Worm (Caenorhabditis elegans) whole organism, young adult: ENCODE data around the gene T21E8.7.

Source experiments
- B0019.2 ChIP-seq: fragments of 200-800 bp; sonication (Bioruptor generic); conservative IDR thresholded peaks from 2 replicates; pipeline ENCODE4 v1.3.6; 2022; ENCODE audit warnings: missing genetic modification reagents, missing genetic modification characterization, missing compliant biosample characterization
- F22D6.2 ChIP-seq: sonication (generic microtip); optimal IDR thresholded peaks from 2 replicates; lab custom pipeline; 2016; ENCODE audit warnings: mild to moderate bottlenecking, missing genetic modification characterization, missing compliant biosample characterization
- F39B2.1 ChIP-seq: fragments of 200-800 bp; sonication (Bioruptor generic); IDR thresholded peaks from 2 replicates; pipeline ENCODE4 v1.3.6; 2022; ENCODE audit warnings: missing genetic modification reagents, missing genetic modification characterization, missing compliant biosample characterization
- F49E8.2 ChIP-seq: sonication (generic microtip); optimal IDR thresholded peaks from 3 replicates; lab custom pipeline; 2017; ENCODE audit warnings: missing genetic modification characterization, mild to moderate bottlenecking, missing compliant biosample characterization, antibody characterized with exemption, moderate library complexity; ENCODE audit not compliant: insufficient read depth
- F52B5.7 ChIP-seq: sonication (generic microtip); optimal IDR thresholded peaks from 2 replicates; lab custom pipeline; 2016; ENCODE audit warnings: mild to moderate bottlenecking, missing genetic modification characterization, missing compliant biosample characterization
- F57C9.4 ChIP-seq: sonication (generic microtip); optimal IDR thresholded peaks from 2 replicates; lab custom pipeline; 2017; ENCODE audit warnings: mild to moderate bottlenecking, missing genetic modification characterization, missing compliant biosample characterization
- K11D2.4 ChIP-seq: fragments of 200-800 bp; sonication (Bioruptor generic); IDR thresholded peaks from 2 replicates; pipeline ENCODE4 v1.3.6; 2022; ENCODE audit warnings: missing genetic modification reagents, missing genetic modification characterization, missing compliant biosample characterization
- T26A5.8 ChIP-seq: sonication (generic microtip); optimal IDR thresholded peaks from 2 replicates; lab custom pipeline; 2016; ENCODE audit warnings: missing genetic modification characterization, missing compliant biosample characterization
- Y95B8A.8 ChIP-seq: fragments of 200-800 bp; sonication (Bioruptor generic); IDR thresholded peaks from 2 replicates; pipeline ENCODE4 v1.3.6; 2022; ENCODE audit warnings: missing genetic modification reagents, missing genetic modification characterization, missing compliant biosample characterization
- ZK185.1 ChIP-seq: sonication (generic microtip); optimal IDR thresholded peaks from 2 replicates; lab custom pipeline; 2016; ENCODE audit warnings: mild to moderate bottlenecking, missing genetic modification characterization, missing compliant biosample characterization; ENCODE audit not compliant: poor library complexity, severe bottlenecking
- ama-1 ChIP-seq, 3 experiments: fragments of 150-350 bp in 1 of 3; sonication (generic microtip) in 2 of 3; optimal IDR thresholded peaks; 2 replicates each; lab custom pipeline; 2014 to 2018; ENCODE audit warnings: missing biosample characterization in 2 of 3, missing genetic modification characterization in 2 of 3, missing genetic modification reagents in 2 of 3
- atf-7 ChIP-seq: sonication (generic microtip); optimal IDR thresholded peaks from 2 replicates; lab custom pipeline; 2017; ENCODE audit warnings: mild to moderate bottlenecking, missing genetic modification characterization, missing compliant biosample characterization
- attf-3 ChIP-seq: fragments of 200-800 bp; sonication (Bioruptor generic); conservative IDR thresholded peaks from 2 replicates; pipeline ENCODE4 v1.3.6; 2022; ENCODE audit warnings: missing genetic modification reagents, missing genetic modification characterization, missing compliant biosample characterization
- attf-6 ChIP-seq: fragments of 200-800 bp; sonication (Bioruptor generic); IDR thresholded peaks from 2 replicates; pipeline ENCODE4 v1.3.6; 2022; ENCODE audit warnings: missing genetic modification reagents, missing genetic modification characterization, missing compliant biosample characterization
- ceh-79 ChIP-seq: sonication (generic microtip); optimal IDR thresholded peaks from 2 replicates; lab custom pipeline; 2017; ENCODE audit warnings: mild to moderate bottlenecking, missing genetic modification characterization, missing compliant biosample characterization
- ceh-91 ChIP-seq: fragments of 200-800 bp; sonication (Bioruptor generic); IDR thresholded peaks from 2 replicates; pipeline ENCODE4 v1.3.6; 2022; ENCODE audit warnings: missing genetic modification reagents, missing genetic modification characterization, missing compliant biosample characterization
- die-1 ChIP-seq: sonication (generic microtip); optimal IDR thresholded peaks from 2 replicates; lab custom pipeline; 2016; ENCODE audit warnings: missing genotype, mild to moderate bottlenecking, missing genetic modification characterization, missing compliant biosample characterization
- dpff-1 ChIP-seq: sonication (generic microtip); optimal IDR thresholded peaks from 2 replicates; lab custom pipeline; 2017; ENCODE audit warnings: mild to moderate bottlenecking, missing genetic modification characterization, missing compliant biosample characterization
- egrh-3 ChIP-seq: fragments of 200-800 bp; sonication (Bioruptor generic); IDR thresholded peaks from 2 replicates; pipeline ENCODE4 v1.3.6; 2022; ENCODE audit warnings: missing genetic modification reagents, missing genetic modification characterization, missing compliant biosample characterization
- lin-40 ChIP-seq: sonication (generic microtip); optimal IDR thresholded peaks from 2 replicates; lab custom pipeline; 2016; ENCODE audit warnings: missing genetic modification characterization, mild to moderate bottlenecking, missing compliant biosample characterization, missing genotype, missing genetic modification reagents
- lsl-1 ChIP-seq: fragments of 200-800 bp; sonication (Bioruptor generic); optimal IDR thresholded peaks from 2 replicates; lab custom pipeline; 2018; ENCODE audit warnings: mild to moderate bottlenecking, missing genetic modification characterization, moderate library complexity, missing compliant biosample characterization
- madf-10 ChIP-seq: sonication (generic microtip); optimal IDR thresholded peaks from 2 replicates; lab custom pipeline; 2016; ENCODE audit warnings: mild to moderate bottlenecking, missing genetic modification characterization, missing compliant biosample characterization
- madf-8 ChIP-seq: fragments of 200-800 bp; sonication (Bioruptor generic); conservative IDR thresholded peaks from 2 replicates; pipeline ENCODE4 v1.3.6; 2022; ENCODE audit warnings: missing genetic modification reagents, missing genetic modification characterization, missing compliant biosample characterization
- mcd-1 ChIP-seq: fragments of 200-800 bp; sonication (Bioruptor generic); IDR thresholded peaks from 2 replicates; pipeline ENCODE4 v1.3.6; 2022; ENCODE audit warnings: missing genetic modification reagents, missing genetic modification characterization, missing compliant biosample characterization
- mes-4 ChIP-seq: sonication (generic microtip); optimal IDR thresholded peaks from 2 replicates; lab custom pipeline; 2016; ENCODE audit warnings: missing genotype, missing genetic modification characterization, missing compliant biosample characterization
- nfya-1 ChIP-seq: sonication (generic microtip); optimal IDR thresholded peaks from 2 replicates; lab custom pipeline; 2017; ENCODE audit warnings: antibody characterized with exemption, missing compliant biosample characterization, missing genetic modification characterization, borderline replicate concordance; ENCODE audit not compliant: insufficient read depth
- nhr-80 ChIP-seq: sonication (generic microtip); optimal IDR thresholded peaks from 2 replicates; lab custom pipeline; 2016; ENCODE audit warnings: missing genetic modification characterization, missing compliant biosample characterization
- repo-1 ChIP-seq: sonication (generic microtip); optimal IDR thresholded peaks from 2 replicates; lab custom pipeline; 2017; ENCODE audit warnings: mild to moderate bottlenecking, missing genetic modification characterization, missing compliant biosample characterization
- sdz-38 ChIP-seq: sonication (generic microtip); optimal IDR thresholded peaks from 2 replicates; lab custom pipeline; 2016; ENCODE audit warnings: missing genotype, missing genetic modification characterization, missing compliant biosample characterization
- snpc-1.1 ChIP-seq: sonication (generic microtip); optimal IDR thresholded peaks from 2 replicates; lab custom pipeline; 2017; ENCODE audit warnings: missing genetic modification characterization, mild to moderate bottlenecking, missing compliant biosample characterization, antibody characterized with exemption, moderate library complexity, missing genotype, missing genetic modification reagents; ENCODE audit not compliant: insufficient read depth
- snpc-1.3 ChIP-seq: sonication (generic microtip); optimal IDR thresholded peaks from 2 replicates; lab custom pipeline; 2017; ENCODE audit warnings: missing genetic modification characterization, mild to moderate bottlenecking, missing compliant biosample characterization, antibody characterized with exemption, moderate library complexity, missing genotype, missing genetic modification reagents; ENCODE audit not compliant: insufficient read depth
- sptf-2 ChIP-seq: fragments of 200-800 bp; sonication (Bioruptor generic); optimal IDR thresholded peaks from 2 replicates; lab custom pipeline; 2018; ENCODE audit warnings: mild to moderate bottlenecking, missing genetic modification characterization, missing compliant biosample characterization
- tbp1 ChIP-seq: fragments of 200-800 bp; sonication (Bioruptor generic); optimal IDR thresholded peaks from 2 replicates; lab custom pipeline; 2018; ENCODE audit warnings: mild to moderate bottlenecking, missing genetic modification characterization, missing compliant biosample characterization
- ztf-26 ChIP-seq: sonication (generic microtip); optimal IDR thresholded peaks from 2 replicates; lab custom pipeline; 2017; ENCODE audit warnings: missing genetic modification characterization, missing compliant biosample characterization
- ztf-3 ChIP-seq: fragments of 200-800 bp; sonication (Bioruptor generic); optimal IDR thresholded peaks from 2 replicates; lab custom pipeline; 2018; ENCODE audit warnings: mild to moderate bottlenecking, missing genetic modification characterization, missing compliant biosample characterization
- ztf-6 ChIP-seq: fragments of 200-800 bp; sonication (Bioruptor generic); IDR thresholded peaks from 2 replicates; pipeline ENCODE4 v1.3.6; 2022; ENCODE audit warnings: missing genetic modification reagents, missing genetic modification characterization, missing compliant biosample characterization

T21E8.7 gene

DNA sequence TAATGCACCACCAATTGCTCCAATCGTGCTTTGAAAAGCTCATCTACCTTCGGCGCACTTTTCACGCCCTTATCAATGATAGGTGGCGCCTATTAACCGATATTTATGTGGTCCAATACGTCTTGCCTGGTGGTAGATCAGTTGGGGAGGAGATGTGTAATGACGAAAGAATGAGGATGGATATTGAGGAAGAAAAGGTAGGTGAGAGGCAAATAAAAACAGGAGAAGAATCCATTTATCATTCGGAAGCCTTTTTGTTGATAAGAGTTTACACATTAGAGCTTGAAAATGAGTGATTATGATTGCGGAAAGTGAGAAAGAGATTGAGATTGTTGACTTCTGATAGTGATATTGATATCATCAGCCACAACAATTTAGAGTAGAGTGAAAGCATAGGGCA is 24.1 kb downstream of the T21E8.7 start:
- TF ChIP-seq F49E8.2 (tag; lab: Kevin White, UChicago) (no peak), attf-6 (GFP tag; lab: Robert Waterston, UW) (no peak), F22D6.2 (tag; lab: Kevin White, UChicago) (no peak), dpff-1 (no peak), ceh-79 (tag; lab: Kevin White, UChicago) (no peak), K11D2.4 (GFP tag; lab: Robert Waterston, UW) (no peak), nhr-80 (tag; lab: Kevin White, UChicago) (no peak), sdz-38 (tag; lab: Kevin White, UChicago) (no peak), tbp1 (GFP tag; lab: Kevin White, UChicago) (no peak)

DNA sequence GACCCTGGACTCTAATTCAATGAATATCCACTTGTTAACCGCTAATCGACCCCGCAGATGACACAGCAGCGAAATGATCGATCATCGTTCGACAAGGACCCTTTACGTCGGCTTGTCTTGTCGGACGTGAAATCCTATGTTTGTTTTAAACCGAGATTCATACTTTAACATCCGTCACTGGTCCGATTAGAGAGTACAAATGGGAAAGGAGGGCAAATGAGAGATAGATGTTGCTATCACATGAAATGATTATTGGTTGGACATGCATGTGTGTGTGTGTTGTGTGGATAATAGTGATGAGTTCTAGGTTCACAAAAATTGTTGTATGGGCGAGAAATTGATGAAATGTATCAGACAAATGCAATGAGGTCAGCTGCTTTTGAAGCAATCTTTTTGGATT is 26.4 kb downstream of the T21E8.7 start:
- TF ChIP-seq B0019.2 (GFP tag; lab: Robert Waterston, UW) (no peak), Y95B8A.8 (no peak), mcd-1 (GFP tag; lab: Robert Waterston, UW) (no peak), ZK185.1 (tag; lab: Kevin White, UChicago) (no peak), sdz-38 (tag; lab: Kevin White, UChicago) (no peak), egrh-3 (GFP tag; lab: Robert Waterston, UW) (no peak), F52B5.7 (tag; lab: Kevin White, UChicago) (no peak), madf-8 (no peak), madf-10 (no peak), ceh-91 (GFP tag; lab: Robert Waterston, UW) (no peak), lin-40 (no peak), F22D6.2 (tag; lab: Kevin White, UChicago) (no peak), F39B2.1 (GFP tag; lab: Robert Waterston, UW) (no peak), F57C9.4 (tag; lab: Kevin White, UChicago) (no peak), attf-3 (GFP tag; lab: Robert Waterston, UW) (no peak), ztf-3 (no peak), die-1 (tag; lab: Kevin White, UChicago) (no peak), ama-1 (optimal IDR thresholded peaks at IDR 0.05; lab: Kevin White, UChicago) (no peak), ama-1 (GFP tag; optimal IDR thresholded peaks at IDR 0.05; lab: Kevin White, UChicago) (no peak), nfya-1 (no peak), ztf-6 (GFP tag; lab: Robert Waterston, UW) (no peak)

DNA sequence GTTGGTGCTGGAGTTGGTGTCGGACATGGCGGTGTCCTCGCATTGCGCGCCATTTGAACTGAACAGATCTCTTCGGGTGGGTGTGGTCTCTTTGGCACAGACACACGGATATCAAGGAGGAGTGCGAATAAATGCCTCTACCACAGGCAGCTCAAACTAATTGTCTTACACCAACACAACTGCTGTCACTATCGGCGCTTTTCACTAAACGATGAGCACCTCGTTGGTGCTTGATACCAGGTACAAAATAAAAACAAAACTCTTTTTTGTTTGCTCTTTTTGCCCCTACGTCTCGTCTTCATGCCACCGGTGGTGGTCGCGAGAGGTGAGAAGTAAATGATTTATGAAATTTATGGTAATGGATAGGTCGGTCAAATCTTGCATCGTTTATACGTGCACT is 27.4 kb downstream of the T21E8.7 start, which contains the start of gene F47B10.8:
F47B10.8 (minus strand) TSS at position 101 of the 400 bp plus-strand sequence.
- TF ChIP-seq snpc-1.3, result no peak
- no peak for TF ChIP-seq sptf-2 (GFP tag; lab: Kevin White, UChicago)
- TF ChIP-seq K11D2.4 (GFP tag; lab: Robert Waterston, UW), result no peak
- TF ChIP-seq ztf-3, result no peak
- TF ChIP-seq ztf-26 (tag; lab: Kevin White, UChicago), result no peak
- no peak for TF ChIP-seq mes-4 (tag; lab: Kevin White, UChicago)
- no peak for TF ChIP-seq lsl-1 (GFP tag; lab: Kevin White, UChicago)
- no peak for TF ChIP-seq repo-1 (tag; lab: Kevin White, UChicago)
- no peak for TF ChIP-seq snpc-1.1 (tag; lab: Kevin White, UChicago)
- no peak for TF ChIP-seq T26A5.8 (tag; lab: Kevin White, UChicago)
- no peak for TF ChIP-seq attf-3 (GFP tag; lab: Robert Waterston, UW)
- no peak for TF ChIP-seq atf-7 (tag; lab: Kevin White, UChicago)
- TF ChIP-seq, all 124 proteins: peak for 0
